Fruit fly (Drosophila melanogaster): ENCODE measurements around the gene Naa40.

The Naa40 gene

DNA sequence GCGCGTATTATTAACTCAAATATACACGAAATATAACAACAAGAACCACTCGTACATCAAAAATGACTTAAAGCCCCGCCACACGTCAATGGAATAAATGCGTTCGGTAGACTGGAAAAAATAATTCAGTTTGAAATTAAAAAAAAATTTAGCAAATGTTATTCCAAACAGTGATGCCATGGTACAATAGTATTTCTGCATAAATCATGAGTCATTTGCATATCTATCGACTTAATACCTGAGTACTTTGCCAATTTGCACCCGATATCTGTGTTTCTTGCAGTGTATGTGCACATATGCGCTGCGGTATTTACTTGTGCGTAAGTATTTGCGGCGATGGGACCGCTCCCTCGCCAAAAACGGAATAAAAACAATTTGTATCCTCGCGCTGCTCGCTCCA, 38.4 kb upstream of the Naa40 start (continued):
- TF ChIP-seq usp (GFP tag; optimal IDR thresholded peaks at IDR 0.05) (no peak), Sin3A (optimal IDR thresholded peaks at IDR 0.05) (no peak), lbe (GFP tag; optimal IDR thresholded peaks at IDR 0.05) (peak; percentile 98), CG11247 (GFP tag; IDR thresholded peaks at IDR 0.05) (0 out of 2 replicates have a peak, but pooled peaks have one; percentile 30), fd64A (GFP tag; optimal IDR thresholded peaks at IDR 0.05) (no peak), CG11085 (GFP tag; IDR thresholded peaks at IDR 0.05) (no peak), grau (tag; optimal IDR thresholded peaks at IDR 0.05) (peak; percentile 34), CG13287 (GFP tag; IDR thresholded peaks at IDR 0.05; ENCODE audit: partially characterized antibody) (no peak), lab (GFP tag; optimal IDR thresholded peaks at IDR 0.05) (peak; percentile 9), dmrt99B (tag; optimal IDR thresholded peaks at IDR 0.05) (peak; percentile 47), CG32772 (GFP tag; IDR thresholded peaks at IDR 0.05) (0 out of 2 replicates have a peak, but pooled peaks have one; percentile 20), oc (tag; optimal IDR thresholded peaks at IDR 0.05) (no peak), Gug (GFP tag; IDR thresholded peaks at IDR 0.05) (0 out of 4 replicates have a peak, but pooled peaks have one; percentile 27), CG7786 (GFP tag; optimal IDR thresholded peaks at IDR 0.05) (no peak), CG15696 (tag; optimal IDR thresholded peaks at IDR 0.05) (no peak), CG33557 (GFP tag; optimal IDR thresholded peaks at IDR 0.05) (no peak), CG8944 (GFP tag; optimal IDR thresholded peaks at IDR 0.05) (peak; percentile 24), fu2 (GFP tag; optimal IDR thresholded peaks at IDR 0.05) (no peak), CG13775 (GFP tag; optimal IDR thresholded peaks at IDR 0.05) (peak; percentile 24), CG18262 (tag; optimal IDR thresholded peaks at IDR 0.05) (peak; percentile 7), az2 (GFP tag; optimal IDR thresholded peaks at IDR 0.05) (peak; percentile 2), fru (optimal IDR thresholded peaks at IDR 0.05) (no peak), gem (tag; optimal IDR thresholded peaks at IDR 0.05) (peak; percentile 60), HHEX (GFP tag; optimal IDR thresholded peaks at IDR 0.05) (no peak), CG32767 (GFP tag; IDR thresholded peaks at IDR 0.05) (no peak), ab (GFP tag; optimal IDR thresholded peaks at IDR 0.05) (peak; percentile 34), jing (GFP tag; optimal IDR thresholded peaks at IDR 0.05) (no peak), phol (tag; optimal IDR thresholded peaks at IDR 0.05) (peak; percentile 45), abd-A (tag; optimal IDR thresholded peaks at IDR 0.05) (no peak), lilli (GFP tag; optimal IDR thresholded peaks at IDR 0.05) (peak; percentile 30), D19B (GFP tag; optimal IDR thresholded peaks at IDR 0.05) (no peak), bcd (GFP tag; optimal IDR thresholded peaks at IDR 0.05) (peak; percentile 20), CG10209 (GFP tag; optimal IDR thresholded peaks at IDR 0.05) (peak; percentile 25), CG1024 (GFP tag; IDR thresholded peaks at IDR 0.05) (no peak), CG4424 (GFP tag; optimal IDR thresholded peaks at IDR 0.05) (peak; percentile 52), CG17829 (tag; optimal IDR thresholded peaks at IDR 0.05) (peak; percentile 0), CG15269 (tag; optimal IDR thresholded peaks at IDR 0.05) (peak; percentile 19), CG14710 (tag; optimal IDR thresholded peaks at IDR 0.05) (peak; percentile 23), Side (GFP tag; optimal IDR thresholded peaks at IDR 0.05) (peak; percentile 22), otp (GFP tag; IDR thresholded peaks at IDR 0.05) (no peak; the same call in 2 of the 3 replicates), da (GFP tag; optimal IDR thresholded peaks at IDR 0.05) (no peak), maf-S (GFP tag; optimal IDR thresholded peaks at IDR 0.05) (no peak), CG17328 (GFP tag; IDR thresholded peaks at IDR 0.05) (0 out of 2 replicates have a peak, but pooled peaks have one; percentile 28), NfI (GFP tag; optimal IDR thresholded peaks at IDR 0.05) (peak; percentile 16), CG5245 (GFP tag; optimal IDR thresholded peaks at IDR 0.05) (no peak), vvl (GFP tag; IDR thresholded peaks at IDR 0.05) (peak; percentile 57; the same call in 1 of the 2 replicates), tio (GFP tag; optimal IDR thresholded peaks at IDR 0.05) (peak; percentile 31), Sox100B (GFP tag; optimal IDR thresholded peaks at IDR 0.05) (no peak), ERR (GFP tag; optimal IDR thresholded peaks at IDR 0.05) (no peak), dati (GFP tag; IDR thresholded peaks at IDR 0.05) (no peak), shn (GFP tag; optimal IDR thresholded peaks at IDR 0.05) (no peak), ATbp (GFP tag; optimal IDR thresholded peaks at IDR 0.05) (peak; percentile 15)
